Fruit fly (Drosophila melanogaster) whole organism, embryonic: Measurements from ENCODE around the gene Rabex-5.

ENCODE experiments used
- Asciz ChIP-seq: fragments of 200-800 bp; sonication (Bioruptor generic); optimal IDR thresholded peaks from 2 replicates; lab custom pipeline; 2017; ENCODE audit warnings: missing biosample characterization, mild to moderate bottlenecking, missing genetic modification characterization, missing genetic modification reagents
- Bgb ChIP-seq: fragments of 200-800 bp; sonication (Bioruptor generic); IDR thresholded peaks from 2 replicates; pipeline ENCODE4 v1.3.6; 2022; ENCODE audit warnings: missing biosample characterization, missing genetic modification characterization; ENCODE audit not compliant: partially characterized antibody
- CG10959 ChIP-seq: fragments of 200-800 bp; sonication (Bioruptor generic); IDR thresholded peaks from 2 replicates; pipeline ENCODE4 v1.3.6; 2022; ENCODE audit warnings: missing biosample characterization, missing genetic modification characterization
- CG11398 ChIP-seq: fragments of 200-800 bp; sonication (Bioruptor generic); optimal IDR thresholded peaks from 2 replicates; lab custom pipeline; 2016; ENCODE audit warnings: missing biosample characterization, missing genetic modification characterization
- CG11696 ChIP-seq: fragments of 200-800 bp; sonication (Bioruptor generic); IDR thresholded peaks from 2 replicates; pipeline ENCODE4 v1.3.6; 2022; ENCODE audit warnings: missing biosample characterization, missing genetic modification characterization
- CG12391 ChIP-seq: fragments of 200-800 bp; sonication (Bioruptor generic); optimal IDR thresholded peaks from 3 replicates; lab custom pipeline; 2018; ENCODE audit warnings: missing biosample characterization, mild to moderate bottlenecking, missing genetic modification characterization, moderate library complexity
- CG14965 ChIP-seq: fragments of 200-800 bp; sonication (Bioruptor generic); optimal IDR thresholded peaks from 2 replicates; lab custom pipeline; 2016; ENCODE audit warnings: missing biosample characterization, missing genetic modification characterization, borderline replicate concordance
- CG1602 ChIP-seq: fragments of 200-800 bp; sonication (Bioruptor generic); optimal IDR thresholded peaks from 3 replicates; lab custom pipeline; 2016; ENCODE audit warnings: missing biosample characterization, missing genetic modification characterization
- CG1647 ChIP-seq: fragments of 200-800 bp; sonication (Bioruptor generic); optimal IDR thresholded peaks from 3 replicates; lab custom pipeline; 2016; ENCODE audit warnings: missing biosample characterization, missing genetic modification characterization
- CG16863 ChIP-seq: fragments of 200-800 bp; sonication (Bioruptor generic); optimal IDR thresholded peaks from 3 replicates; lab custom pipeline; 2016; ENCODE audit warnings: missing biosample characterization, missing genetic modification characterization
- CG17186 ChIP-seq: fragments of 200-800 bp; sonication (Bioruptor generic); optimal IDR thresholded peaks from 3 replicates; lab custom pipeline; 2017; ENCODE audit warnings: missing biosample characterization, missing genetic modification reagents, missing genetic modification characterization
- CG17359 ChIP-seq: fragments of 200-800 bp; sonication (Bioruptor generic); optimal IDR thresholded peaks from 3 replicates; lab custom pipeline; 2018; ENCODE audit warnings: missing biosample characterization, mild to moderate bottlenecking, missing genetic modification characterization, moderate library complexity
- CG18262 ChIP-seq: fragments of 200-800 bp; optimal IDR thresholded peaks from 3 replicates; lab custom pipeline; 2019; ENCODE audit warnings: missing biosample characterization, mild to moderate bottlenecking, missing genetic modification characterization, moderate library complexity
- CG18599 ChIP-seq: fragments of 200-800 bp; sonication (Bioruptor generic); optimal IDR thresholded peaks from 3 replicates; lab custom pipeline; 2017; ENCODE audit warnings: missing biosample characterization, missing genetic modification characterization, mild to moderate bottlenecking, moderate library complexity, missing genetic modification reagents
- CG2116 ChIP-seq: fragments of 200-800 bp; sonication (Bioruptor generic); optimal IDR thresholded peaks from 3 replicates; lab custom pipeline; 2018; ENCODE audit warnings: missing biosample characterization, mild to moderate bottlenecking, missing genetic modification characterization
- CG2678 ChIP-seq: fragments of 200-800 bp; sonication (Bioruptor generic); optimal IDR thresholded peaks from 3 replicates; lab custom pipeline; 2019; ENCODE audit warnings: missing biosample characterization, mild to moderate bottlenecking, missing genetic modification characterization, moderate library complexity
- CG31388 ChIP-seq: fragments of 200-800 bp; sonication (Bioruptor generic); optimal IDR thresholded peaks from 2 replicates; lab custom pipeline; 2016; ENCODE audit warnings: missing biosample characterization, missing genetic modification characterization
- CG3163 ChIP-seq: fragments of 200-800 bp; sonication (Bioruptor generic); optimal IDR thresholded peaks from 3 replicates; lab custom pipeline; 2016; ENCODE audit warnings: missing biosample characterization, missing genetic modification characterization
- CG32767 ChIP-seq: fragments of 200-800 bp; sonication (Bioruptor generic); IDR thresholded peaks from 2 replicates; pipeline ENCODE4 v1.3.6; 2022; ENCODE audit warnings: missing biosample characterization, missing genetic modification characterization
- CG6689 ChIP-seq: fragments of 200-800 bp; sonication (Bioruptor generic); IDR thresholded peaks from 2 replicates; pipeline ENCODE4 v1.3.6; 2022; ENCODE audit warnings: missing biosample characterization, missing genetic modification characterization
- CG7556 ChIP-seq: fragments of 200-800 bp; sonication (Bioruptor generic); optimal IDR thresholded peaks from 2 replicates; lab custom pipeline; 2017; ENCODE audit warnings: missing biosample characterization, mild to moderate bottlenecking, missing genetic modification characterization
- CG7745 ChIP-seq: fragments of 200-800 bp; sonication (Bioruptor generic); optimal IDR thresholded peaks from 2 replicates; lab custom pipeline; 2018; ENCODE audit warnings: missing biosample characterization, mild to moderate bottlenecking, missing genetic modification characterization, moderate library complexity
- Dfd ChIP-seq, 2 experiments: fragments of >200 bp; optimal IDR thresholded peaks; 2 replicates each; lab custom pipeline; 2017; ENCODE audit warnings: missing biosample characterization in 2 of 2, missing genetic modification characterization in 2 of 2
- Ets97D ChIP-seq: fragments of 200-800 bp; sonication (Bioruptor generic); optimal IDR thresholded peaks from 3 replicates; lab custom pipeline; 2016; ENCODE audit warnings: missing biosample characterization, missing genetic modification characterization
- H15 ChIP-seq: fragments of 200-800 bp; sonication (Bioruptor generic); IDR thresholded peaks from 3 replicates; pipeline ENCODE4 v1.3.6; 2022; ENCODE audit warnings: missing biosample characterization, missing genetic modification characterization
- HHEX ChIP-seq: fragments of 200-800 bp; sonication (Bioruptor generic); optimal IDR thresholded peaks from 3 replicates; lab custom pipeline; 2017; ENCODE audit warnings: missing biosample characterization, mild to moderate bottlenecking, missing genetic modification characterization, missing genetic modification reagents
- Jarid2 ChIP-seq: fragments of 200-800 bp; sonication (Bioruptor generic); optimal IDR thresholded peaks from 3 replicates; lab custom pipeline; 2017; ENCODE audit warnings: mild to moderate bottlenecking, missing biosample characterization, missing genetic modification reagents, missing genetic modification characterization
- Lpt ChIP-seq: fragments of >200 bp; optimal IDR thresholded peaks from 2 replicates; lab custom pipeline; 2018; ENCODE audit warnings: missing biosample characterization, missing genetic modification characterization
- NFAT ChIP-seq: fragments of 200-800 bp; sonication (Bioruptor generic); IDR thresholded peaks from 2 replicates; pipeline ENCODE4 v1.3.6; 2022; ENCODE audit warnings: missing biosample characterization, missing genetic modification characterization
- Stat92E ChIP-seq, 3 experiments: fragments of >200 bp in 2 of 3; fragments of 200-800 bp in 1 of 3; sonication (Bioruptor generic) in 1 of 3; optimal IDR thresholded peaks; 2 replicates each; lab custom pipeline; 2017 to 2019; ENCODE audit warnings: missing biosample characterization in 3 of 3, missing genetic modification characterization in 3 of 3, mild to moderate bottlenecking in 1 of 3, moderate library complexity in 1 of 3
- YL-1 ChIP-seq: fragments of 200-800 bp; sonication (Bioruptor generic); optimal IDR thresholded peaks from 3 replicates; lab custom pipeline; 2017; ENCODE audit warnings: missing biosample characterization, mild to moderate bottlenecking, missing genetic modification characterization
- bigmax ChIP-seq: fragments of 200-800 bp; sonication (Bioruptor generic); optimal IDR thresholded peaks from 2 replicates; lab custom pipeline; 2018; ENCODE audit warnings: missing biosample characterization, mild to moderate bottlenecking, missing genetic modification characterization
- btn ChIP-seq: fragments of 200-800 bp; sonication (Bioruptor generic); optimal IDR thresholded peaks from 2 replicates; lab custom pipeline; 2016; ENCODE audit warnings: missing biosample characterization, missing genetic modification characterization
- da ChIP-seq: fragments of 200-800 bp; sonication (Bioruptor generic); optimal IDR thresholded peaks from 2 replicates; lab custom pipeline; 2016; ENCODE audit warnings: missing biosample characterization, missing genetic modification characterization
- dmrt99B ChIP-seq: fragments of 200-800 bp; sonication (Bioruptor generic); optimal IDR thresholded peaks from 2 replicates; lab custom pipeline; 2018; ENCODE audit warnings: missing biosample characterization, mild to moderate bottlenecking, missing genetic modification characterization, moderate library complexity
- ewg ChIP-seq: fragments of 200-800 bp; sonication (Bioruptor generic); optimal IDR thresholded peaks from 3 replicates; lab custom pipeline; 2017; ENCODE audit warnings: mild to moderate bottlenecking, missing biosample characterization, missing genetic modification reagents, missing genetic modification characterization
- fu2 ChIP-seq: fragments of 200-800 bp; sonication (Bioruptor generic); optimal IDR thresholded peaks from 2 replicates; lab custom pipeline; 2016; ENCODE audit warnings: missing biosample characterization, missing genetic modification characterization
- gcm ChIP-seq: fragments of 200-800 bp; sonication (Bioruptor generic); optimal IDR thresholded peaks from 2 replicates; lab custom pipeline; 2019; ENCODE audit warnings: missing biosample characterization, mild to moderate bottlenecking, missing genetic modification characterization, moderate library complexity
- gro ChIP-seq: fragments of 200-800 bp; sonication (Bioruptor generic); optimal IDR thresholded peaks from 2 replicates; lab custom pipeline; 2016; ENCODE audit warnings: missing biosample characterization, missing genetic modification characterization
- lola ChIP-seq, 3 experiments: fragments of >200 bp in 2 of 3; fragments of 200-800 bp in 1 of 3; sonication (Bioruptor generic) in 1 of 3; optimal IDR thresholded peaks; 2 replicates each; lab custom pipeline; 2017 to 2019; ENCODE audit warnings: missing biosample characterization in 3 of 3, missing genetic modification characterization in 3 of 3, mild to moderate bottlenecking in 1 of 3, moderate library complexity in 1 of 3
- luna ChIP-seq: fragments of 200-800 bp; sonication (Bioruptor generic); optimal IDR thresholded peaks from 2 replicates; lab custom pipeline; 2016; ENCODE audit warnings: missing biosample characterization, missing genetic modification characterization
- pfk ChIP-seq: fragments of 200-800 bp; sonication (Bioruptor generic); optimal IDR thresholded peaks from 2 replicates; lab custom pipeline; 2018; ENCODE audit warnings: missing biosample characterization, mild to moderate bottlenecking, missing genetic modification characterization, moderate library complexity
- pho ChIP-seq: fragments of 200-800 bp; sonication (Bioruptor generic); optimal IDR thresholded peaks from 2 replicates; lab custom pipeline; 2016; ENCODE audit warnings: missing biosample characterization, missing genetic modification characterization
- prd ChIP-seq, 3 experiments: fragments of >200 bp in 2 of 3; fragments of 200-800 bp in 1 of 3; sonication (Bioruptor generic) in 1 of 3; optimal IDR thresholded peaks in 2 of 3; IDR thresholded peaks in 1 of 3; 2 replicates in 2 of 3; 3 replicates in 1 of 3; pipeline versions ENCODE4 v1.3.6 to Lab custom; 2017 to 2022; ENCODE audit warnings: missing biosample characterization in 1 of 3, missing genetic modification characterization in 1 of 3
- ranshi ChIP-seq: fragments of 200-800 bp; sonication (Bioruptor generic); IDR thresholded peaks from 2 replicates; pipeline ENCODE4 v1.3.6; 2022; ENCODE audit warnings: missing biosample characterization, missing genetic modification characterization
- sd ChIP-seq: fragments of 200-800 bp; sonication (Bioruptor generic); optimal IDR thresholded peaks from 3 replicates; lab custom pipeline; 2018; ENCODE audit warnings: missing biosample characterization, mild to moderate bottlenecking, missing genetic modification characterization, moderate library complexity
- sna ChIP-seq: fragments of 200-800 bp; sonication (Bioruptor generic); IDR thresholded peaks from 2 replicates; pipeline ENCODE4 v1.3.6; 2022; ENCODE audit warnings: missing biosample characterization, missing genetic modification characterization; ENCODE audit not compliant: partially characterized antibody
- trh ChIP-seq: fragments of 200-800 bp; sonication (Bioruptor generic); optimal IDR thresholded peaks from 2 replicates; lab custom pipeline; 2016; ENCODE audit warnings: missing biosample characterization, missing genetic modification characterization
- zf30C ChIP-seq: fragments of 200-800 bp; sonication (Bioruptor generic); optimal IDR thresholded peaks from 3 replicates; lab custom pipeline; 2018; ENCODE audit warnings: missing biosample characterization, mild to moderate bottlenecking, missing genetic modification characterization

Gene Rabex-5

DNA sequence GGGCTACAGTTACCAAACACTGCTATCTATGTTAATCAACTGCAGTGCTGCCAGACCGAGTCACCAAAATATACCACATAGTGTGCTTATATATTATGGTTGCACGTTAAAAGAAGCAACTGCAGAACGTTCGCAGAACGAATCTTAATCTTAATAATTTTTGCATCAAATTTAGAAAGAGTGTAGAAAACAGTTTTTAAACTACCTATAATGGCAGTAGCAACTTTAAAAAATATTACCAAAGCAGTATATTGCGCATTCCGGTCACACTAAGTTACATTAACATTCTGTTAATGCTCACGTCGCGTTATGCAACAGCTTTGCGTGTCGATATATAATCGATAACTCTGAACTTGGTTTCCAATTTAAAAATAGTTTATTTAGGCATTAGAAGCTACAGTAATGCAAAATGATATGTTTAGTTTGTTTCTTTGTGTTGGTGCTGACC, 46.4 kb downstream of the Rabex-5 start, which contains the start of gene indra (continued):
- no peak for TF ChIP-seq sd (tag; lab: Kevin White, UChicago)
- no peak for TF ChIP-seq CG31388
- TF ChIP-seq prd (optimal IDR thresholded peaks at IDR 0.05; lab: Kevin White, UChicago): no peak
- TF ChIP-seq prd (GFP tag; IDR thresholded peaks at IDR 0.05; lab: Robert Waterston, UW): peak; percentile 45; the same call in 1 of the 3 replicates
- no peak for TF ChIP-seq HHEX (GFP tag; lab: Kevin White, UChicago)
- peak; percentile 45 for TF ChIP-seq CG18262 (tag; lab: Kevin White, UChicago)
- peak; percentile 75 for TF ChIP-seq Ets97D
- no peak for TF ChIP-seq Jarid2
- no peak for TF ChIP-seq CG10959 (GFP tag; lab: Robert Waterston, UW)
- peak; percentile 56; the same call in 1 of the 2 replicates for TF ChIP-seq CG6689 (GFP tag; lab: Robert Waterston, UW)
- peak; percentile 1 for TF ChIP-seq da
- peak; percentile 71 for TF ChIP-seq fu2 (GFP tag; lab: Kevin White, UChicago)
- no peak for TF ChIP-seq trh (GFP tag; lab: Kevin White, UChicago)
- peak; percentile 63 for TF ChIP-seq pho (GFP tag; lab: Kevin White, UChicago)
- no peak for TF ChIP-seq Lpt (GFP tag; lab: Kevin White, UChicago)
- peak; percentile 32 for TF ChIP-seq CG17359 (tag; lab: Kevin White, UChicago)
- no peak for TF ChIP-seq CG2678 (tag; lab: Kevin White, UChicago)
- TF ChIP-seq YL-1: peak; percentile 96
- no peak; the same call in 1 of the 2 replicates for TF ChIP-seq sna (GFP tag; lab: Robert Waterston, UW)
- no peak for TF ChIP-seq CG32767 (GFP tag; lab: Robert Waterston, UW)
- peak; percentile 61 for TF ChIP-seq CG18599
- TF ChIP-seq CG11696 (GFP tag; lab: Robert Waterston, UW): no peak
- TF ChIP-seq CG17186 (GFP tag; lab: Kevin White, UChicago): peak; percentile 77
- no peak for TF ChIP-seq Stat92E (GFP tag; optimal IDR thresholded peaks at IDR 0.05; lab: Kevin White, UChicago)
- TF ChIP-seq luna (GFP tag; lab: Kevin White, UChicago): peak; percentile 18
- TF ChIP-seq CG7745 (tag; lab: Kevin White, UChicago): no peak
- TF ChIP-seq CG7556 (GFP tag; lab: Kevin White, UChicago): peak; percentile 23
- peak; percentile 54 for TF ChIP-seq ewg (GFP tag; lab: Kevin White, UChicago)
- peak; percentile 58 for TF ChIP-seq CG1647 (GFP tag; lab: Kevin White, UChicago)
- peak; percentile 17 for TF ChIP-seq CG3163 (GFP tag; lab: Kevin White, UChicago)
- TF ChIP-seq NFAT: no peak
- peak; percentile 67 for TF ChIP-seq CG12391 (tag; lab: Kevin White, UChicago)
- peak; percentile 97 for TF ChIP-seq CG2116 (GFP tag; lab: Kevin White, UChicago)
- TF ChIP-seq H15: no peak
- no peak for TF ChIP-seq bigmax (GFP tag; lab: Kevin White, UChicago)
- TF ChIP-seq lola (GFP tag; optimal IDR thresholded peaks at IDR 0.05; lab: Kevin White, UChicago): peak in 1 of 3 experiments; percentile 53
- TF ChIP-seq dmrt99B (tag; lab: Kevin White, UChicago): no peak
- no peak for TF ChIP-seq btn
- peak; percentile 64 for TF ChIP-seq Bgb
- TF ChIP-seq CG1602: peak; percentile 58
- TF ChIP-seq gcm: no peak
- no peak for TF ChIP-seq CG14965
- TF ChIP-seq ranshi: peak; percentile 25; the same call in 1 of the 2 replicates
- TF ChIP-seq Asciz (GFP tag; lab: Kevin White, UChicago): no peak
- no peak for TF ChIP-seq zf30C (GFP tag; lab: Kevin White, UChicago)
- peak; percentile 37 for TF ChIP-seq gro (GFP tag; lab: Kevin White, UChicago)
- TF ChIP-seq Dfd (GFP tag; optimal IDR thresholded peaks at IDR 0.05; lab: Kevin White, UChicago): no peak
- TF ChIP-seq CG16863 (GFP tag; lab: Kevin White, UChicago): peak; percentile 20
- no peak for TF ChIP-seq pfk (GFP tag; lab: Kevin White, UChicago)
- peak; percentile 12 for TF ChIP-seq CG11398 (GFP tag; lab: Kevin White, UChicago)
